Fruit fly (Drosophila melanogaster) whole organism: ENCODE data around the gene ebi.

ENCODE experiments used
- CG8478 ChIP-seq: fragments of >200 bp; optimal IDR thresholded peaks from 2 replicates; lab custom pipeline; 2018; ENCODE audit warnings: inconsistent platforms
- usp ChIP-seq: fragments of >200 bp; optimal IDR thresholded peaks from 2 replicates; lab custom pipeline; 2017; ENCODE audit warnings: missing biosample characterization, missing genetic modification characterization, mixed read lengths

- TF ChIP-seq usp (GFP tag; lab: Kevin White, UChicago), result no peak
- no peak for TF ChIP-seq CG8478 (lab: Kevin White, UChicago)
These were observed 15.0 kb downstream of the ebi start for dm6 chr2L:429680-430484.
